Fruit fly (Drosophila melanogaster): ENCODE data around the gene CG1136.

DNA sequence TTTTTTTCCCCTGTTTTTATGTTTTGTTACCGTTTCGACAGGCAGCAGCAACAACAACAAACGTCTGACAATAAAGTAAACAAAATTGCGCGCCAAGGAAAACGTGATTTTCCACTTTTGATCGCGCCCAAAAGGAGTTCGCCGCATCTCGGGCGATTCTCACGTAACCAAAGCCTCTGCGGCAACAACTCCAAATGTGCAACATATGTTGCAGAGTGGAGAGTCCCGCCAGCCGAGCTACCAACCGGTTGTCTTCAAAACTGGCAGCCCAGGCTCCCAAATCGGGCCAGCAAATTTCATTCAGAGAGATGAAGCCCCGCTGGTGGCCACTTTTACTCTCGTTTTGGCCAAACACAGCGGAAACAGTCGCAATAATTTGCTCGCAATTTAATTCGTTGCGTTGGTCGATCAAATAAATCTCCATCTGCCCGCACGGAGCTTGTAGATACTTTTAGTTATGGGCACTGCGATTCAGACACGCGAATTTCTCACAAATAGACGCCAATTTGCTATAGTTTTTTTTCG lies 9.1 kb downstream of the CG1136 start:
- TF ChIP-seq CG8478 (optimal IDR thresholded peaks at IDR 0.05) (no peak), CTCF (optimal IDR thresholded peaks at IDR 0.05) (no peak)

Data from S2 (cell line).